Worm (Caenorhabditis elegans) whole organism, L4 larva: ENCODE measurements around the gene F42G2.2.
A peak's percentile ranks its signal among the peaks of the same experiment; 100 is the strongest.

Experiments
- F26F4.8 ChIP-seq: fragments of 200-800 bp; sonication (Bioruptor generic); conservative IDR thresholded peaks from 2 replicates; pipeline ENCODE4 v1.3.6; 2022; ENCODE audit warnings: missing genetic modification characterization, missing compliant biosample characterization
- F37D6.2 ChIP-seq: sonication (generic microtip); optimal IDR thresholded peaks from 2 replicates; lab custom pipeline; 2016; ENCODE audit warnings: mild to moderate bottlenecking, missing genetic modification characterization, missing compliant biosample characterization
- F49E8.2 ChIP-seq: sonication (generic microtip); optimal IDR thresholded peaks from 2 replicates; lab custom pipeline; 2016; ENCODE audit warnings: missing compliant biosample characterization, mild to moderate bottlenecking, missing genetic modification characterization, borderline replicate concordance
- T26A8.4 ChIP-seq: fragments of 200-800 bp; sonication (Bioruptor generic); IDR thresholded peaks from 2 replicates; pipeline ENCODE4 v1.3.6; 2022; ENCODE audit warnings: missing genetic modification characterization, missing compliant biosample characterization
- ZK546.5 ChIP-seq, 2 experiments: sonication (generic microtip); optimal IDR thresholded peaks; 2 replicates each; lab custom pipeline; 2017; ENCODE audit warnings: missing biosample characterization in 2 of 2, missing genetic modification characterization in 2 of 2
- aly-2 ChIP-seq: sonication (generic microtip); optimal IDR thresholded peaks from 2 replicates; lab custom pipeline; 2018; ENCODE audit warnings: missing biosample characterization, missing genetic modification characterization
- attf-4 ChIP-seq: sonication (generic microtip); optimal IDR thresholded peaks from 3 replicates; lab custom pipeline; 2017; ENCODE audit warnings: missing biosample characterization, missing genetic modification characterization
- ceh-44 ChIP-seq: fragments of 200-800 bp; sonication (Bioruptor generic); IDR thresholded peaks from 2 replicates; pipeline ENCODE4 v1.3.6; 2022; ENCODE audit warnings: missing genetic modification reagents, missing genetic modification characterization, missing compliant biosample characterization
- cey-2 ChIP-seq: sonication (generic microtip); optimal IDR thresholded peaks from 3 replicates; lab custom pipeline; 2017; ENCODE audit warnings: missing genetic modification characterization, mild to moderate bottlenecking, missing compliant biosample characterization, antibody characterized with exemption, borderline replicate concordance; ENCODE audit not compliant: insufficient read depth
- daf-8 ChIP-seq: fragments of 200-800 bp; sonication (Bioruptor generic); IDR thresholded peaks from 2 replicates; pipeline ENCODE4 v1.3.6; 2022; ENCODE audit warnings: missing genetic modification characterization, missing compliant biosample characterization
- egl-43 ChIP-seq: fragments of 200-800 bp; sonication (Bioruptor generic); IDR thresholded peaks from 2 replicates; pipeline ENCODE4 v1.3.6; 2022; ENCODE audit warnings: missing genetic modification reagents, missing genetic modification characterization, missing compliant biosample characterization
- fkh-10 ChIP-seq: fragments of 150-350 bp; optimal IDR thresholded peaks from 2 replicates; lab custom pipeline; 2014; ENCODE audit warnings: missing biosample characterization, missing genetic modification reagents, missing genetic modification characterization
- hlh-11 ChIP-seq: fragments of 200-800 bp; sonication (Bioruptor generic); optimal IDR thresholded peaks from 2 replicates; lab custom pipeline; 2018; ENCODE audit warnings: mild to moderate bottlenecking, missing genetic modification characterization, missing compliant biosample characterization
- hlh-30 ChIP-seq: sonication (generic microtip); optimal IDR thresholded peaks from 2 replicates; lab custom pipeline; 2017; ENCODE audit warnings: antibody characterized with exemption, mild to moderate bottlenecking, missing genetic modification characterization, missing compliant biosample characterization; ENCODE audit not compliant: insufficient read depth
- hmg-1.1 ChIP-seq: fragments of 200-800 bp; sonication (Bioruptor generic); IDR thresholded peaks from 2 replicates; pipeline ENCODE4 v1.3.6; 2022; ENCODE audit warnings: missing genetic modification reagents, missing genetic modification characterization, missing compliant biosample characterization
- jun-1 ChIP-seq: fragments of 150-350 bp; optimal IDR thresholded peaks from 2 replicates; lab custom pipeline; 2014; ENCODE audit warnings: missing biosample characterization, missing genetic modification reagents, missing genetic modification characterization
- lin-1 ChIP-seq: fragments of 200-800 bp; sonication (Bioruptor generic); IDR thresholded peaks from 2 replicates; pipeline ENCODE4 v1.3.6; 2022; ENCODE audit warnings: missing genetic modification reagents, missing genetic modification characterization, missing compliant biosample characterization
- lin-29 ChIP-seq: fragments of 200-800 bp; sonication (Bioruptor generic); IDR thresholded peaks from 2 replicates; pipeline ENCODE4 v1.3.6; 2022; ENCODE audit warnings: missing genetic modification reagents, missing genetic modification characterization, missing compliant biosample characterization
- lin-38 ChIP-seq: fragments of 200-800 bp; sonication (Bioruptor generic); IDR thresholded peaks from 2 replicates; pipeline ENCODE4 v1.3.6; 2022; ENCODE audit warnings: missing genetic modification reagents, missing genetic modification characterization, missing compliant biosample characterization
- lin-39 ChIP-seq: fragments of 150-350 bp; optimal IDR thresholded peaks from 2 replicates; lab custom pipeline; 2014; ENCODE audit warnings: missing biosample characterization, missing genetic modification reagents, missing genetic modification characterization
- lir-3 ChIP-seq: sonication (generic microtip); optimal IDR thresholded peaks from 2 replicates; lab custom pipeline; 2016; ENCODE audit warnings: mild to moderate bottlenecking, missing genetic modification characterization, missing compliant biosample characterization
- lsy-2 ChIP-seq, 2 experiments: fragments of 150-350 bp in 1 of 2; sonication (generic microtip) in 1 of 2; optimal IDR thresholded peaks; 2 replicates each; lab custom pipeline; 2014 to 2017; ENCODE audit warnings: missing biosample characterization in 2 of 2, missing genetic modification characterization in 2 of 2
- mep-1 ChIP-seq: fragments of 150-350 bp; sonication (generic microtip); optimal IDR thresholded peaks from 3 replicates; lab custom pipeline; 2014; ENCODE audit warnings: missing biosample characterization, missing genetic modification characterization
- mes-2 ChIP-seq: sonication (generic microtip); optimal IDR thresholded peaks from 2 replicates; lab custom pipeline; 2016; ENCODE audit warnings: missing genotype, mild to moderate bottlenecking, missing genetic modification characterization, missing compliant biosample characterization; ENCODE audit not compliant: poor library complexity, severe bottlenecking
- nhr-102 ChIP-seq: sonication (generic microtip); optimal IDR thresholded peaks from 2 replicates; lab custom pipeline; 2016; ENCODE audit warnings: mild to moderate bottlenecking, missing genetic modification characterization, moderate library complexity, missing compliant biosample characterization
- nhr-25 ChIP-seq: sonication (generic microtip); optimal IDR thresholded peaks from 2 replicates; lab custom pipeline; 2017; ENCODE audit warnings: missing genetic modification characterization, mild to moderate bottlenecking, missing compliant biosample characterization, antibody characterized with exemption, moderate library complexity, borderline replicate concordance; ENCODE audit not compliant: insufficient read depth
- nhr-6 ChIP-seq: fragments of 150-350 bp; optimal IDR thresholded peaks from 2 replicates; lab custom pipeline; 2014; ENCODE audit warnings: missing biosample characterization, missing genetic modification characterization
- nhr-77 ChIP-seq: fragments of 150-350 bp; optimal IDR thresholded peaks from 2 replicates; lab custom pipeline; 2014; ENCODE audit warnings: missing biosample characterization, missing genetic modification characterization
- php-3 ChIP-seq: fragments of 200-800 bp; sonication (Bioruptor generic); IDR thresholded peaks from 2 replicates; pipeline ENCODE4 v1.3.6; 2022; ENCODE audit warnings: missing genetic modification reagents, missing genetic modification characterization, missing compliant biosample characterization
- pqm-1 ChIP-seq: sonication (generic microtip); optimal IDR thresholded peaks from 2 replicates; lab custom pipeline; 2017; ENCODE audit warnings: missing biosample characterization, missing genetic modification characterization
- rbr-2 ChIP-seq: sonication (generic microtip); optimal IDR thresholded peaks from 2 replicates; lab custom pipeline; 2016; ENCODE audit warnings: missing genotype, missing genetic modification characterization, missing compliant biosample characterization
- sdz-12 ChIP-seq: fragments of 200-800 bp; sonication (Bioruptor generic); optimal IDR thresholded peaks from 2 replicates; lab custom pipeline; 2018; ENCODE audit warnings: mild to moderate bottlenecking, missing genetic modification characterization, missing compliant biosample characterization
- set-16 ChIP-seq: fragments of 200-800 bp; sonication (Bioruptor generic); IDR thresholded peaks from 2 replicates; pipeline ENCODE4 v1.3.6; 2022; ENCODE audit warnings: missing genetic modification reagents, missing genetic modification characterization, missing compliant biosample characterization
- snpc-1.2 ChIP-seq: fragments of 200-800 bp; sonication (Bioruptor generic); IDR thresholded peaks from 2 replicates; pipeline ENCODE4 v1.3.6; 2022; ENCODE audit warnings: missing genetic modification reagents, missing genetic modification characterization, missing compliant biosample characterization
- unc-130 ChIP-seq: sonication (generic microtip); optimal IDR thresholded peaks from 2 replicates; lab custom pipeline; 2016; ENCODE audit warnings: missing genetic modification reagents, missing genetic modification characterization, missing compliant biosample characterization
- zip-11 ChIP-seq: fragments of 200-800 bp; sonication (Bioruptor generic); IDR thresholded peaks from 2 replicates; pipeline ENCODE4 v1.3.6; 2022; ENCODE audit warnings: missing genetic modification characterization, missing compliant biosample characterization
- zip-2 ChIP-seq: fragments of 150-350 bp; optimal IDR thresholded peaks from 2 replicates; lab custom pipeline; 2014; ENCODE audit warnings: missing biosample characterization, missing genetic modification characterization

F42G2.2 gene

DNA sequence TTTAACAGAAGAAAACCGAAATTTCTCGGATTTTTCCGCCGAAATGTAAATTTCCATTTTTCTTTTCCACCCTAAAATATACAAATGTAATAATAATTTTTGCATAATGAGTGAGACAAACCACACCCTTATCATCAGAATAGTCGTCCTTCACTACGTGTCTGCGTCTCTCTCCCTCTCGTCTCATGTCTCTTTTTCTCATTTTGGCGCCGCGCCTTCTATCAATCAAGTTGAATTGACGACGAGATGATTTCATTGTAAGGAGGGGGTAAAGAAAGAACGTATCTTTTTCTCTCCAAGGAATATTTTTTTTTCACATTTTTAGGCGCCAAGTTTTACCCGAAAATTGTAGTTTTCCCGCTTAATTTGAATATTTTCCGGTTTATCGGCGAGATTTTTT, 20.2 kb downstream of the F42G2.2 start (continued):
- TF ChIP-seq hlh-30 (tag; lab: Kevin White, UChicago) (peak; percentile 20), nhr-6 (tag; lab: Kevin White, UChicago) (no peak), hmg-1.1 (GFP tag; lab: Robert Waterston, UW) (no peak), mep-1 (tag; lab: Kevin White, UChicago) (peak; percentile 42), attf-4 (no peak), lir-3 (no peak), zip-11 (GFP tag; lab: Robert Waterston, UW) (no peak), mes-2 (peak; percentile 46), lsy-2 (tag; optimal IDR thresholded peaks at IDR 0.05; lab: Kevin White, UChicago) (peak in 1 of 2 experiments; percentile 10), F49E8.2 (tag; lab: Kevin White, UChicago) (no peak), pqm-1 (tag; lab: Kevin White, UChicago) (no peak), zip-2 (tag; lab: Kevin White, UChicago) (no peak), cey-2 (tag; lab: Kevin White, UChicago) (no peak), ceh-44 (GFP tag; lab: Robert Waterston, UW) (no peak), lin-29 (GFP tag; lab: Robert Waterston, UW) (no peak), lin-1 (GFP tag; lab: Robert Waterston, UW) (no peak), daf-8 (GFP tag; lab: Robert Waterston, UW) (no peak), egl-43 (GFP tag; lab: Robert Waterston, UW) (no peak)

DNA sequence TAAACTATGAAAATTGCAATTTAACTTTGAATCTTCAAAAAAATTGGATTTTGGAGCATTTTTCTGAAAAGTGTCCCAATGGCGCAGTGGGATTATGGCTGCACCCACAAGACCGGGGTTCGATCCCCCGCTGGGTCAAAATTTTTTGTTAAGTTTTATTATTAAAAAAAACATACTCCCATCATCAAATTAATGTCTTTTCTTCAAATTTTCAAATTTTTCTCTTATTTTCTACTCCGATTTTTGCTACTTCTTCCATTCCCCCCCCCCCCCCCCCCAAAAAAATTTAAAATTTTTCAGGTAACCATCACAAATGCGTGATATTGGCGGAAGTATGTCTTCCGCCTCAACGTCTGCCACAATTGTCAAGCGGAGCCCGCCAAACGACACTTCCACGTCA, 21.0 kb downstream of the F42G2.2 start, which contains the start of gene vab-19:
Gene vab-19, plus strand, starts transcription at position 301 of the 400 bp plus-strand sequence.
- no peak for TF ChIP-seq nhr-77
- no peak for TF ChIP-seq nhr-25
- no peak for TF ChIP-seq lin-38 (GFP tag; lab: Robert Waterston, UW)
- TF ChIP-seq snpc-1.2 = no peak
- no peak for TF ChIP-seq lin-39 (tag; lab: Kevin White, UChicago)
- no peak for TF ChIP-seq F26F4.8 (GFP tag; lab: Robert Waterston, UW)
- TF ChIP-seq egl-43 (GFP tag; lab: Robert Waterston, UW) = no peak
- TF ChIP-seq T26A8.4 (GFP tag; lab: Robert Waterston, UW) = no peak
- TF ChIP-seq sdz-12 (GFP tag; lab: Kevin White, UChicago) = no peak
- TF ChIP-seq php-3 = no peak
- TF ChIP-seq unc-130 = no peak
- no peak for TF ChIP-seq hlh-11 (tag; lab: Kevin White, UChicago)
- TF ChIP-seq rbr-2 (tag; lab: Kevin White, UChicago) = no peak
- no peak for TF ChIP-seq F37D6.2 (tag; lab: Kevin White, UChicago)
- TF ChIP-seq aly-2 (tag; lab: Kevin White, UChicago) = no peak
- no peak for TF ChIP-seq attf-4
- TF ChIP-seq ZK546.5 (tag; optimal IDR thresholded peaks at IDR 0.05; lab: Kevin White, UChicago) = no peak
- TF ChIP-seq, all 104 proteins: peak for 0

DNA sequence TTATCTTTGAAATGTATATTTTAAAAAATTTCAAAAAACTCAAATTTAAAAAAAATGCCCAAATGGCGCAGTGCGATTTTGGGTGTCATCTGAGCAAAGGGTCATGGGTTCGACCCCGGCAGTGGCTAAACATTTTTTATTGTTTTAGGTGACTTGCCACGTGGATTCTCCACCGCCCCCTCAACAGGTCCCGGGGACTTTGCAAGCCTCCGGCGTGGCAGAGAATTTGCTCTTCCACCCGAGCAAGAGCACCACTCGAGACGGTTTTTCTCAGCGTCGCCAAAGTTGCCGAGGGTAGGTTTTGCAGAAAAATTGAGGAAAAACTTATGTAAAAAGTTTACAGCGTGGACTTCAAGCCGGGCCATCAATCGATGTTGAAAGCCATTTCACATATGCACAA, 23.2 kb downstream of the F42G2.2 start:
- TF ChIP-seq lsy-2 (tag; optimal IDR thresholded peaks at IDR 0.05; lab: Kevin White, UChicago) (no peak), fkh-10 (GFP tag; lab: Kevin White, UChicago) (no peak), set-16 (GFP tag; lab: Robert Waterston, UW) (peak; percentile 54; the same call in 1 of the 2 replicates), nhr-102 (tag; lab: Kevin White, UChicago) (no peak), jun-1 (tag; lab: Kevin White, UChicago) (no peak)
